Worm (Caenorhabditis elegans): ENCODE data around the gene F02D10.6.

Gene F02D10.6

DNA sequence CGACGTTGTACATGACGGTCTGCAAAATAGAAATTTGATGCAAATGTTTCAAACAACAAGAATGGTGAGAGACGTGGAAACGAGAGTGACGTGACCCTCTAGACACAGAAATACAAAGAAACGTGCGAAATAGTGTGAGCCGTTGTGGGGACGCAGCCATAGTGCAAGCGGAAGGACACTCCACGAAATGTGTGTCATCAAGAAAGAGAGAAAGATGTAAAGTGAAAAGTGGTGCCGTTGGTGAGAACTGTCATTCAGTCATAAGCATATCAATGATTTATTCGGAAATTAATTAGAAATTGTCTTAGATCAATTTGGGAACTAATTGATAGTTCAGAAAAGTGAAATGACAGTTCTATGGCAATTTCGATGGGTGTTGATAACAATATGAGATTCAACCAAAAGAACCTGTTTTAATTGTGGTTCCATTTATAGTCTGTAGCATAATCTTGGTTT lies 31.6 kb downstream of the F02D10.6 start, which contains the start of gene C29F7.3:
Gene C29F7.3 (minus strand): TSS at position 51 of the 456 bp plus-strand sequence.
- peak; percentile 24 for TF ChIP-seq hlh-6 (tag; optimal IDR thresholded peaks at IDR 0.05)
- TF ChIP-seq tbx-2 (tag; optimal IDR thresholded peaks at IDR 0.05): peak; percentile 44
- peak; percentile 53 for TF ChIP-seq unc-55 (GFP tag; optimal IDR thresholded peaks at IDR 0.05)
- TF ChIP-seq mec-3 (tag; optimal IDR thresholded peaks at IDR 0.05; ENCODE audit: borderline replicate concordance): no peak
- TF ChIP-seq ref-2 (tag; optimal IDR thresholded peaks at IDR 0.05): peak; percentile 35
- TF ChIP-seq ceh-34 (tag; optimal IDR thresholded peaks at IDR 0.05): peak; percentile 41
- no peak for TF ChIP-seq che-1 (tag; optimal IDR thresholded peaks at IDR 0.05)
- TF ChIP-seq sdc-2 (tag; optimal IDR thresholded peaks at IDR 0.05): peak; percentile 54
- peak; percentile 27 for TF ChIP-seq nfya-1 (tag; optimal IDR thresholded peaks at IDR 0.05)
- peak; percentile 49 for TF ChIP-seq ceh-31 (tag; optimal IDR thresholded peaks at IDR 0.05)
- peak; percentile 3 for TF ChIP-seq rnt-1 (tag; optimal IDR thresholded peaks at IDR 0.05)

DNA sequence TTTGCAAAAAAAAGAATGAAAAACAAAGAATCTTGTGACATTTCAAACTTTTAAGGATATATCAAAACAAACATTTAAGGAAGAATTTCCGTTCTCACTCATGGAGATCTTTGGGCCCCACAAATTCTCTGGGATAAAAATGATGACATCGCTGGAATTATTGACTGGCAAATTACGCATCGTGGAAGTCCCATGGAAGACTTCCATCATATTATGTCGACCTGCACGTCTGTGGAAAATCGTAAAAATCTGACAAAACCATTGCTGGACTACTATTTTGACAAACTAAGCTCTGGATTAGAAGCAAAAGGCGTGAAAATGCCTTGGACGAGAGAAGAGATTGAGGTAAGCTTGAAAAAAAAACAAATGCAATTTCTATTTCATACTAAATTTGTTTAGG lies 34.0 kb downstream of the F02D10.6 start:
- TF ChIP-seq tbx-7 (tag; optimal IDR thresholded peaks at IDR 0.05): no peak
- TF ChIP-seq pha-2 (tag; optimal IDR thresholded peaks at IDR 0.05): no peak
- TF ChIP-seq fkh-6 (tag; optimal IDR thresholded peaks at IDR 0.05): no peak
- no peak for TF ChIP-seq odd-2 (tag; optimal IDR thresholded peaks at IDR 0.05)
- no peak for TF ChIP-seq eyg-1 (tag; optimal IDR thresholded peaks at IDR 0.05)
- TF ChIP-seq ets-4 (tag; optimal IDR thresholded peaks at IDR 0.05): no peak
- no peak for TF ChIP-seq fkh-10 (GFP tag; optimal IDR thresholded peaks at IDR 0.05)
- TF ChIP-seq lin-11 (tag; optimal IDR thresholded peaks at IDR 0.05): no peak
- no peak for TF ChIP-seq C08G9.2 (tag; optimal IDR thresholded peaks at IDR 0.05)
- no peak for TF ChIP-seq unc-3 (GFP tag; conservative IDR thresholded peaks at IDR 0.05)
- TF ChIP-seq unc-3 (tag; optimal IDR thresholded peaks at IDR 0.05): no peak
- no peak for TF ChIP-seq ceh-22 (tag; optimal IDR thresholded peaks at IDR 0.05)
- no peak for TF ChIP-seq pax-1 (tag; optimal IDR thresholded peaks at IDR 0.05)

DNA sequence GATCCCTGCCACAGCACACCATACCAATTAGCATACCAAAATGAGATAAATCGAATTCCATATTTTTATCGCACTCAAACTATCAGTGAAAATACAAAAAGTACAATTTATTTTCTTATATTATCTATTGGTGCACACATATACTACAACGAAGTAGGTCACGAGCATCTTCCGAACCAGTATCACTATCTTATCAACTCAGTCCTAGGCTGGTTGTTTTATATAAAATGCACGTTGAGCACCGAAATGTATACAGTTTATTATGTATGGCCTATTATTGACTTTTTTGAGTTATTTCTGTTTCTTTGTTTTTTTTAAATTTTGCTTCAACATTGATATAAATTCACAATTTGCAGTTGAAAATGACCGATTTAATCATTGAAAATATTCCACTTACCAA lies 35.8 kb downstream of the F02D10.6 start, which contains the start of gene C29F7.2:
Gene C29F7.2 (plus strand): TSS at position 357 of the 400 bp plus-strand sequence.
- peak; percentile 75 for TF ChIP-seq elt-2 (tag; optimal IDR thresholded peaks at IDR 0.05)
- no peak for TF ChIP-seq pag-3 (tag; optimal IDR thresholded peaks at IDR 0.05; ENCODE audit: borderline replicate concordance)

DNA sequence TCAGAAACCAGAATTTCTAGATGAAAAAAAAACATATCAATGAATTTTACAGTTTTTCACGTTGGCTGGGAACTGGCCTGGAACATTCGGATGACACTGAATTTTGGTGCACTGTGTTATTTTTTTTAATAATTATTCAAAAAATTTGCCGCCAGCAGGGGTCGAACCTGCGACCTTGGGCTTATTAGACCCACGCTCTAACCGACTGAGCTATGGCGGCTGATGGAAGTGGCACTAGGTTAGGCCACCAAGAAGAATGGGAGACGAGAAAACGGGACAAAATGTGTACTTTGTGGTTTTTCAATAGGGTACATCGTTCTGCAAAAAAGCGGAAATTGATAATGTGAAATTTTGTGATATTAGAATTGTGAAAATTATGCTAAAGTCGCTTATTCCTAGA lies 36.5 kb downstream of the F02D10.6 start:
- peak; percentile 26 for TF ChIP-seq ceh-34 (tag; optimal IDR thresholded peaks at IDR 0.05)
- TF ChIP-seq hlh-13 (GFP tag; optimal IDR thresholded peaks at IDR 0.05): peak; percentile 37
- TF ChIP-seq fkh-6 (tag; optimal IDR thresholded peaks at IDR 0.05): no peak
- peak; percentile 21 for TF ChIP-seq Y22D7AL.16 (tag; optimal IDR thresholded peaks at IDR 0.05)
- TF ChIP-seq ceh-6 (GFP tag; optimal IDR thresholded peaks at IDR 0.05): peak; percentile 46
- no peak for TF ChIP-seq elt-4 (tag; optimal IDR thresholded peaks at IDR 0.05)
- TF ChIP-seq F13H6.1 (tag; optimal IDR thresholded peaks at IDR 0.05): no peak
- peak; percentile 53 for TF ChIP-seq K02D7.2 (tag; optimal IDR thresholded peaks at IDR 0.05)
- peak; percentile 32 for TF ChIP-seq lin-11 (tag; optimal IDR thresholded peaks at IDR 0.05)
- TF ChIP-seq ceh-19 (GFP tag; optimal IDR thresholded peaks at IDR 0.05): peak; percentile 30
- TF ChIP-seq nfya-1 (tag; optimal IDR thresholded peaks at IDR 0.05): peak; percentile 21
- TF ChIP-seq ceh-48 (tag; optimal IDR thresholded peaks at IDR 0.05): peak; percentile 4
- TF ChIP-seq sox-4 (tag; optimal IDR thresholded peaks at IDR 0.05): peak; percentile 59
- no peak for TF ChIP-seq fax-1 (tag; optimal IDR thresholded peaks at IDR 0.05)
- TF ChIP-seq gmeb-2 (tag; optimal IDR thresholded peaks at IDR 0.05): peak; percentile 64
- TF ChIP-seq unc-55 (GFP tag; optimal IDR thresholded peaks at IDR 0.05): no peak
- TF ChIP-seq C38D4.7 (GFP tag; optimal IDR thresholded peaks at IDR 0.05): peak; percentile 12
- TF ChIP-seq pros-1 (tag; optimal IDR thresholded peaks at IDR 0.05): no peak
- no peak for TF ChIP-seq T23F11.4 (GFP tag; optimal IDR thresholded peaks at IDR 0.05)
- TF ChIP-seq tbx-7 (tag; optimal IDR thresholded peaks at IDR 0.05): no peak
- TF ChIP-seq dve-1 (tag; optimal IDR thresholded peaks at IDR 0.05): peak; percentile 65
- no peak for TF ChIP-seq pha-4 (tag; optimal IDR thresholded peaks at IDR 0.05)
- TF ChIP-seq pha-2 (tag; optimal IDR thresholded peaks at IDR 0.05): peak; percentile 32
- TF ChIP-seq odd-2 (tag; optimal IDR thresholded peaks at IDR 0.05): no peak
- TF ChIP-seq elt-2 (tag; optimal IDR thresholded peaks at IDR 0.05): peak; percentile 43
- peak; percentile 19 for TF ChIP-seq pat-9 (tag; optimal IDR thresholded peaks at IDR 0.05)
- TF ChIP-seq ceh-14 (tag; optimal IDR thresholded peaks at IDR 0.05): peak; percentile 20
- TF ChIP-seq che-1 (tag; optimal IDR thresholded peaks at IDR 0.05): peak; percentile 61
- TF ChIP-seq ceh-18 (tag; optimal IDR thresholded peaks at IDR 0.05): peak; percentile 11
- TF ChIP-seq pax-1 (tag; optimal IDR thresholded peaks at IDR 0.05): no peak
- peak; percentile 50 for TF ChIP-seq sdc-2 (tag; optimal IDR thresholded peaks at IDR 0.05)
- peak; percentile 21 for TF ChIP-seq ceh-2 (tag; optimal IDR thresholded peaks at IDR 0.05)
